Fruit fly (Drosophila melanogaster) whole organism, embryonic: ENCODE data around the gene nol.

ENCODE experiments used
- Atf-2 ChIP-seq: fragments of 200-800 bp; sonication (Bioruptor generic); optimal IDR thresholded peaks from 2 replicates; lab custom pipeline; 2016; ENCODE audit warnings: missing biosample characterization, missing genetic modification characterization
- Bteb2 ChIP-seq: fragments of 200-800 bp; sonication (Bioruptor generic); optimal IDR thresholded peaks from 2 replicates; lab custom pipeline; 2016; ENCODE audit warnings: missing biosample characterization, missing genetic modification characterization
- CG10321 ChIP-seq: fragments of 200-800 bp; sonication (Bioruptor generic); IDR thresholded peaks from 2 replicates; pipeline ENCODE4 v1.3.6; 2022; ENCODE audit warnings: missing biosample characterization, missing genetic modification characterization
- CG11085 ChIP-seq: fragments of 200-800 bp; sonication (Bioruptor generic); IDR thresholded peaks from 2 replicates; pipeline ENCODE4 v1.3.6; 2022; ENCODE audit warnings: missing biosample characterization, missing genetic modification characterization
- CG11456 ChIP-seq: fragments of 200-800 bp; sonication (Bioruptor generic); IDR thresholded peaks from 3 replicates; pipeline ENCODE4 v1.3.6; 2022; ENCODE audit warnings: missing biosample characterization, missing genetic modification characterization
- CG12104 ChIP-seq: fragments of 200-800 bp; sonication (Bioruptor generic); optimal IDR thresholded peaks from 3 replicates; lab custom pipeline; 2016; ENCODE audit warnings: missing biosample characterization, missing genetic modification characterization
- CG13424 ChIP-seq: fragments of 200-800 bp; sonication (Bioruptor generic); optimal IDR thresholded peaks from 2 replicates; lab custom pipeline; 2019; ENCODE audit warnings: missing biosample characterization, mild to moderate bottlenecking, missing genetic modification characterization, moderate library complexity
- CG13624 ChIP-seq: fragments of 200-800 bp; sonication (Bioruptor generic); optimal IDR thresholded peaks from 2 replicates; lab custom pipeline; 2016; ENCODE audit warnings: missing biosample characterization, missing genetic modification characterization
- CG14667 ChIP-seq: fragments of 200-800 bp; sonication (Bioruptor generic); IDR thresholded peaks from 2 replicates; pipeline ENCODE4 v1.3.6; 2022; ENCODE audit warnings: missing biosample characterization, missing genetic modification characterization
- CG14965 ChIP-seq: fragments of 200-800 bp; sonication (Bioruptor generic); optimal IDR thresholded peaks from 2 replicates; lab custom pipeline; 2016; ENCODE audit warnings: missing biosample characterization, missing genetic modification characterization, borderline replicate concordance
- CG1529 ChIP-seq: fragments of 200-800 bp; sonication (Bioruptor generic); optimal IDR thresholded peaks from 3 replicates; lab custom pipeline; 2018; ENCODE audit warnings: missing biosample characterization, missing genetic modification characterization
- CG17568 ChIP-seq: fragments of 200-800 bp; sonication (Bioruptor generic); optimal IDR thresholded peaks from 2 replicates; lab custom pipeline; 2018; ENCODE audit warnings: missing biosample characterization, mild to moderate bottlenecking, missing genetic modification characterization, moderate library complexity
- CG31441 ChIP-seq: fragments of 200-800 bp; sonication (Bioruptor generic); IDR thresholded peaks from 2 replicates; pipeline ENCODE4 v1.3.6; 2022; ENCODE audit warnings: missing biosample characterization, missing genetic modification characterization
- CG4617 ChIP-seq: fragments of 200-800 bp; sonication (Bioruptor generic); optimal IDR thresholded peaks from 3 replicates; lab custom pipeline; 2016; ENCODE audit warnings: missing biosample characterization, missing genetic modification characterization, borderline replicate concordance
- CG4730 ChIP-seq: fragments of 200-800 bp; sonication (Bioruptor generic); IDR thresholded peaks from 2 replicates; pipeline ENCODE4 v1.3.6; 2022; ENCODE audit warnings: missing biosample characterization, missing genetic modification characterization
- CG4820 ChIP-seq: fragments of 200-800 bp; sonication (Bioruptor generic); optimal IDR thresholded peaks from 3 replicates; lab custom pipeline; 2016; ENCODE audit warnings: missing biosample characterization, missing genetic modification characterization
- CG7786 ChIP-seq: fragments of 200-800 bp; sonication (Bioruptor generic); optimal IDR thresholded peaks from 2 replicates; lab custom pipeline; 2016; ENCODE audit warnings: missing biosample characterization, missing genetic modification characterization
- CG8359 ChIP-seq: fragments of 200-800 bp; sonication (Bioruptor generic); optimal IDR thresholded peaks from 2 replicates; lab custom pipeline; 2017; ENCODE audit warnings: missing biosample characterization, mild to moderate bottlenecking, missing genetic modification characterization, borderline replicate concordance
- CG8478 ChIP-seq: fragments of >200 bp; optimal IDR thresholded peaks from 2 replicates; lab custom pipeline; 2018
- CrebB ChIP-seq: fragments of 200-800 bp; sonication (Bioruptor generic); optimal IDR thresholded peaks from 3 replicates; lab custom pipeline; 2018; ENCODE audit warnings: missing biosample characterization, mild to moderate bottlenecking, missing genetic modification characterization
- Dad ChIP-seq: fragments of 200-800 bp; sonication (Bioruptor generic); optimal IDR thresholded peaks from 3 replicates; lab custom pipeline; 2016; ENCODE audit warnings: missing biosample characterization, missing genetic modification characterization
- Fer2 ChIP-seq: fragments of 200-800 bp; sonication (Bioruptor generic); optimal IDR thresholded peaks from 2 replicates; lab custom pipeline; 2018; ENCODE audit warnings: missing biosample characterization, mild to moderate bottlenecking, missing genetic modification characterization, moderate library complexity
- Gsc ChIP-seq: fragments of 200-800 bp; sonication (Bioruptor generic); IDR thresholded peaks from 2 replicates; pipeline ENCODE4 v1.3.6; 2022; ENCODE audit warnings: missing biosample characterization, missing genetic modification characterization
- HHEX ChIP-seq: fragments of 200-800 bp; sonication (Bioruptor generic); optimal IDR thresholded peaks from 3 replicates; lab custom pipeline; 2017; ENCODE audit warnings: missing biosample characterization, mild to moderate bottlenecking, missing genetic modification characterization, missing genetic modification reagents
- HLH3B ChIP-seq: fragments of 200-800 bp; sonication (Bioruptor generic); IDR thresholded peaks from 2 replicates; pipeline ENCODE4 v1.3.6; 2022; ENCODE audit warnings: missing biosample characterization, missing genetic modification characterization
- Hey ChIP-seq: fragments of 200-800 bp; sonication (Bioruptor generic); optimal IDR thresholded peaks from 3 replicates; lab custom pipeline; 2018; ENCODE audit warnings: missing biosample characterization, mild to moderate bottlenecking, missing genetic modification characterization
- Max ChIP-seq: fragments of 200-800 bp; sonication (Bioruptor generic); optimal IDR thresholded peaks from 2 replicates; lab custom pipeline; 2016; ENCODE audit warnings: missing biosample characterization, mild to moderate bottlenecking, missing genetic modification characterization
- Meics ChIP-seq: fragments of 200-800 bp; sonication (Bioruptor generic); optimal IDR thresholded peaks from 2 replicates; lab custom pipeline; 2017; ENCODE audit warnings: missing biosample characterization, mild to moderate bottlenecking, missing genetic modification characterization
- Oaz ChIP-seq: fragments of 200-800 bp; sonication (Bioruptor generic); IDR thresholded peaks from 2 replicates; pipeline ENCODE4 v1.3.6; 2022; ENCODE audit warnings: missing biosample characterization, missing genetic modification characterization
- Sry-δ ChIP-seq: fragments of 200-800 bp; sonication (Bioruptor generic); optimal IDR thresholded peaks from 2 replicates; lab custom pipeline; 2016; ENCODE audit warnings: missing biosample characterization, missing genetic modification characterization
- Taf1 ChIP-seq: fragments of 200-800 bp; sonication (Bioruptor generic); IDR thresholded peaks from 2 replicates; pipeline ENCODE4 v1.3.6; 2022; ENCODE audit warnings: missing biosample characterization, missing genetic modification characterization
- az2 ChIP-seq: fragments of 200-800 bp; sonication (Bioruptor generic); optimal IDR thresholded peaks from 3 replicates; lab custom pipeline; 2016; ENCODE audit warnings: missing biosample characterization, missing genetic modification characterization
- btn ChIP-seq: fragments of 200-800 bp; sonication (Bioruptor generic); optimal IDR thresholded peaks from 2 replicates; lab custom pipeline; 2016; ENCODE audit warnings: missing biosample characterization, missing genetic modification characterization
- corto ChIP-seq: fragments of 200-800 bp; sonication (Bioruptor generic); optimal IDR thresholded peaks from 2 replicates; lab custom pipeline; 2016; ENCODE audit warnings: missing biosample characterization, mild to moderate bottlenecking, missing genetic modification characterization, moderate library complexity
- esg ChIP-seq: fragments of 200-800 bp; sonication (Bioruptor generic); conservative IDR thresholded peaks from 2 replicates; pipeline ENCODE4 v1.3.6; 2022; ENCODE audit warnings: missing biosample characterization, missing genetic modification characterization
- fd3F ChIP-seq: fragments of 200-800 bp; sonication (Bioruptor generic); optimal IDR thresholded peaks from 2 replicates; lab custom pipeline; 2018; ENCODE audit warnings: missing biosample characterization, mild to moderate bottlenecking, missing genetic modification characterization, moderate library complexity
- fd64A ChIP-seq: fragments of 200-800 bp; sonication (Bioruptor generic); optimal IDR thresholded peaks from 3 replicates; lab custom pipeline; 2018; ENCODE audit warnings: missing biosample characterization, mild to moderate bottlenecking, missing genetic modification characterization
- fd96Cb ChIP-seq: fragments of 200-800 bp; sonication (Bioruptor generic); optimal IDR thresholded peaks from 2 replicates; lab custom pipeline; 2018; ENCODE audit warnings: missing biosample characterization, mild to moderate bottlenecking, missing genetic modification characterization, moderate library complexity
- gce ChIP-seq: fragments of 200-800 bp; sonication (Bioruptor generic); IDR thresholded peaks from 3 replicates; pipeline ENCODE4 v1.3.6; 2022; ENCODE audit warnings: missing biosample characterization, missing genetic modification characterization
- gcm2 ChIP-seq: fragments of 200-800 bp; sonication (Bioruptor generic); optimal IDR thresholded peaks from 2 replicates; lab custom pipeline; 2016; ENCODE audit warnings: missing biosample characterization, missing genetic modification characterization
- grn ChIP-seq: fragments of 200-800 bp; sonication (Bioruptor generic); optimal IDR thresholded peaks from 3 replicates; lab custom pipeline; 2017; ENCODE audit warnings: missing biosample characterization, missing genetic modification characterization
- hb ChIP-seq: fragments of 200-800 bp; sonication (Bioruptor generic); IDR thresholded peaks from 3 replicates; pipeline ENCODE4 v1.3.6; 2022; ENCODE audit warnings: missing biosample characterization, missing genetic modification characterization; ENCODE audit not compliant: partially characterized antibody
- jigr1 ChIP-seq: fragments of 200-800 bp; sonication (Bioruptor generic); IDR thresholded peaks from 3 replicates; pipeline ENCODE4 v1.3.6; 2022; ENCODE audit warnings: missing biosample characterization, missing genetic modification characterization
- klu ChIP-seq: fragments of 200-800 bp; sonication (Bioruptor generic); IDR thresholded peaks from 2 replicates; pipeline ENCODE4 v1.3.6; 2022; ENCODE audit warnings: missing biosample characterization, missing genetic modification characterization
- mirr ChIP-seq: fragments of 200-800 bp; sonication (Bioruptor generic); optimal IDR thresholded peaks from 3 replicates; lab custom pipeline; 2018; ENCODE audit warnings: missing biosample characterization, mild to moderate bottlenecking, missing genetic modification characterization
- p53 ChIP-seq: fragments of 200-800 bp; sonication (Bioruptor generic); optimal IDR thresholded peaks from 2 replicates; lab custom pipeline; 2016; ENCODE audit warnings: missing biosample characterization, missing genetic modification characterization
- pan ChIP-seq, 4 experiments: fragments of >200 bp in 3 of 4; fragments of 200-800 bp in 1 of 4; sonication (Bioruptor generic) in 1 of 4; optimal IDR thresholded peaks in 3 of 4; IDR thresholded peaks in 1 of 4; 2 replicates each; pipeline versions ENCODE4 v1.3.6 to Lab custom; 2017 to 2022; ENCODE audit warnings: missing biosample characterization in 2 of 4, missing genetic modification characterization in 2 of 4, mixed read lengths in 1 of 4
- peb ChIP-seq: fragments of 200-800 bp; sonication (Bioruptor generic); IDR thresholded peaks from 2 replicates; pipeline ENCODE4 v1.3.6; 2022; ENCODE audit warnings: missing biosample characterization, missing genetic modification characterization
- pfk ChIP-seq: fragments of 200-800 bp; sonication (Bioruptor generic); optimal IDR thresholded peaks from 2 replicates; lab custom pipeline; 2018; ENCODE audit warnings: missing biosample characterization, mild to moderate bottlenecking, missing genetic modification characterization, moderate library complexity
- sug ChIP-seq: fragments of 200-800 bp; optimal IDR thresholded peaks from 2 replicates; lab custom pipeline; 2019; ENCODE audit warnings: missing biosample characterization, mild to moderate bottlenecking, missing genetic modification characterization, moderate library complexity
- tup ChIP-seq: fragments of 200-800 bp; sonication (Bioruptor generic); optimal IDR thresholded peaks from 2 replicates; lab custom pipeline; 2016; ENCODE audit warnings: missing biosample characterization, mild to moderate bottlenecking, missing genetic modification characterization, moderate library complexity
- zfh1 ChIP-seq: fragments of 200-800 bp; sonication (Bioruptor generic); IDR thresholded peaks from 3 replicates; pipeline ENCODE4 v1.3.6; 2022; ENCODE audit warnings: missing biosample characterization, missing genetic modification characterization

Gene nol

DNA sequence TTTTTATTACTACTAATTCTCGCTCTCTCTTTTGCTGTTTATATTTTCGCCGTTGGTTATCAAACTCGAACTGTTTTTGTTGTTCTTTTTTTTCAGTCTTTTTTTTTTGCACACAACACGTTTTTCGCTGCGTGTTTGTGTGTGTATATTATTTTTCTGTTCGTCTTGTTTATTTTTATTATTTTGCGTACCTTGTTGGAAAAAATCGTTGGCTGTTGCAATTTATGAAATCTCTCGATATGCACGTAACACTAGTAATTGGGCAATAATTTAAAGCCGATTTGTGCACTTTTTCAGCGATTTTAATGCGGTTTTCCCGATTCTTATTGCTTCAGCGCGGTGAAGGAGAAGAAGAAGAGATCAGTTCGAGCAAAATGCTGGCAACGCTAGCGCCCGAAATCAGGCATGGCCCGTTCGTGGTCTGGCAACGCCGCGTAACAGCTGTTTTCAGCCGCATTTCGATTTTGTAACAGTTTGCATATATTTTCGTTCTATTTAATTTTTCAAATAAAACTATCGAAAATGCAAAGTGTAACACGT is 10.1 kb upstream of the nol start, which contains the start of the genes FoxK and mRpL2 (continued):
- no peak for TF ChIP-seq CG14667
- peak; percentile 53 for TF ChIP-seq Sry-δ (GFP tag; lab: Kevin White, UChicago)
- TF ChIP-seq hb (GFP tag; lab: Robert Waterston, UW), result no peak
- TF ChIP-seq Fer2 (tag; lab: Kevin White, UChicago), result no peak
- TF ChIP-seq gce, result no peak
- TF ChIP-seq CG11456 (GFP tag; lab: Robert Waterston, UW), result no peak
- no peak for TF ChIP-seq Bteb2
- TF ChIP-seq CG7786, result no peak
- peak; percentile 0 for TF ChIP-seq sug (tag; lab: Kevin White, UChicago)
- peak; percentile 80 for TF ChIP-seq CG8359 (GFP tag; lab: Kevin White, UChicago)
- TF ChIP-seq Meics (GFP tag; lab: Kevin White, UChicago), result no peak
- peak; percentile 82 for TF ChIP-seq Max (GFP tag; lab: Kevin White, UChicago)
- TF ChIP-seq klu (GFP tag; lab: Robert Waterston, UW), result no peak
- no peak for TF ChIP-seq pan (optimal IDR thresholded peaks at IDR 0.05; lab: Kevin White, UChicago)
- no peak for TF ChIP-seq pan (GFP tag; optimal IDR thresholded peaks at IDR 0.05 in 1 of 2, IDR thresholded peaks at IDR 0.05 in 1 of 2)
- no peak for TF ChIP-seq jigr1 (GFP tag; lab: Robert Waterston, UW)
- no peak for TF ChIP-seq CG31441 (GFP tag; lab: Robert Waterston, UW)
- no peak for TF ChIP-seq esg
- TF ChIP-seq CG10321, result no peak
- TF ChIP-seq fd64A (GFP tag; lab: Kevin White, UChicago), result no peak
- TF ChIP-seq corto (GFP tag; lab: Kevin White, UChicago), result no peak
- peak; percentile 2 for TF ChIP-seq gcm2 (GFP tag; lab: Kevin White, UChicago)
- no peak for TF ChIP-seq CG4730 (GFP tag; lab: Robert Waterston, UW)
- no peak for TF ChIP-seq CG13424 (tag; lab: Kevin White, UChicago)
- TF ChIP-seq btn (GFP tag; lab: Kevin White, UChicago), result no peak
- no peak for TF ChIP-seq fd3F (GFP tag; lab: Kevin White, UChicago)
- TF ChIP-seq Taf1, result no peak
- peak; percentile 31; the same call in 1 of the 3 replicates for TF ChIP-seq zfh1 (GFP tag; lab: Robert Waterston, UW)
- no peak for TF ChIP-seq Oaz (GFP tag; lab: Robert Waterston, UW)
- peak; percentile 11 for TF ChIP-seq CG13624
- no peak for TF ChIP-seq p53
- TF ChIP-seq peb (GFP tag; lab: Robert Waterston, UW), result no peak
- TF ChIP-seq az2 (GFP tag; lab: Kevin White, UChicago), result no peak
- TF ChIP-seq CG17568 (GFP tag; lab: Kevin White, UChicago), result no peak
- TF ChIP-seq CG8478 (lab: Kevin White, UChicago), result no peak
- no peak for TF ChIP-seq Atf-2 (GFP tag; lab: Kevin White, UChicago)
- no peak for TF ChIP-seq pfk (GFP tag; lab: Kevin White, UChicago)
- TF ChIP-seq CG4617 (GFP tag; lab: Kevin White, UChicago), result peak; percentile 81
- no peak for TF ChIP-seq tup (GFP tag; lab: Kevin White, UChicago)
- no peak for TF ChIP-seq CG11085 (GFP tag; lab: Robert Waterston, UW)
- no peak for TF ChIP-seq fd96Cb (tag; lab: Kevin White, UChicago)
- TF ChIP-seq CrebB, result no peak
- no peak for TF ChIP-seq CG1529 (GFP tag; lab: Kevin White, UChicago)
- TF ChIP-seq Dad (GFP tag; lab: Kevin White, UChicago), result no peak
- TF ChIP-seq grn (GFP tag; lab: Kevin White, UChicago), result no peak
- no peak for TF ChIP-seq CG14965
- TF ChIP-seq HHEX, result no peak
- TF ChIP-seq HLH3B (GFP tag; lab: Robert Waterston, UW), result no peak
- no peak for TF ChIP-seq mirr (GFP tag; lab: Kevin White, UChicago)
- no peak for TF ChIP-seq Hey
- no peak for TF ChIP-seq CG4820 (GFP tag; lab: Kevin White, UChicago)
- no peak for TF ChIP-seq Gsc
- no peak for TF ChIP-seq CG12104 (GFP tag; lab: Kevin White, UChicago)
